Worm (Caenorhabditis elegans) whole organism, L4/young adult: Measurements from ENCODE around the gene R02F2.7.

Experiments used
- W03F9.2 ChIP-seq: fragments of 150-350 bp; optimal IDR thresholded peaks from 2 replicates; lab custom pipeline; 2014; ENCODE audit warnings: missing biosample characterization, missing genetic modification characterization
- dao-5 ChIP-seq: sonication (generic microtip); optimal IDR thresholded peaks from 2 replicates; lab custom pipeline; 2016; ENCODE audit warnings: missing genotype, missing genetic modification characterization, moderate library complexity, missing compliant biosample characterization
- him-1 ChIP-seq: sonication (generic microtip); optimal IDR thresholded peaks from 2 replicates; lab custom pipeline; 2016; ENCODE audit warnings: missing genotype, missing genetic modification reagents, missing genetic modification characterization, missing compliant biosample characterization

ce11 chrIII:5502915-5503575 is 19.5 kb upstream of the R02F2.7 start:
- TF ChIP-seq W03F9.2 (no peak), dao-5 (no peak), him-1 (tag; lab: Kevin White, UChicago) (peak; percentile 32)
